Worm (Caenorhabditis elegans): Measurements from ENCODE around the gene aagr-2.

- TF ChIP-seq sem-4 (tag; optimal IDR thresholded peaks at IDR 0.05): no peak
- no peak for TF ChIP-seq peb-1 (tag; optimal IDR thresholded peaks at IDR 0.05)
These were observed 55.2 kb downstream of the aagr-2 start for ce11 chrII:4869793-4870343.
